Worm (Caenorhabditis elegans) whole organism, early embryonic: ENCODE data around the gene popl-5.

Experiments used
- B0310.2 ChIP-seq: sonication (generic microtip); optimal IDR thresholded peaks from 2 replicates; lab custom pipeline; 2016; ENCODE audit warnings: mild to moderate bottlenecking, missing genetic modification characterization, missing compliant biosample characterization
- F13C5.2 ChIP-seq: sonication (generic microtip); optimal IDR thresholded peaks from 2 replicates; lab custom pipeline; 2017; ENCODE audit warnings: mild to moderate bottlenecking, missing genetic modification characterization, inconsistent platforms, missing compliant biosample characterization
- aly-1 ChIP-seq: sonication (generic microtip); optimal IDR thresholded peaks from 2 replicates; lab custom pipeline; 2016; ENCODE audit warnings: missing genetic modification characterization, missing compliant biosample characterization
- ama-1 ChIP-seq: fragments of 150-350 bp; optimal IDR thresholded peaks from 2 replicates; lab custom pipeline; 2014
- ceh-36 ChIP-seq: sonication (generic microtip); optimal IDR thresholded peaks from 2 replicates; lab custom pipeline; 2016; ENCODE audit warnings: missing genetic modification characterization, inconsistent platforms, missing compliant biosample characterization
- flt-1 ChIP-seq: fragments of 200-800 bp; sonication (Bioruptor generic); IDR thresholded peaks from 2 replicates; pipeline ENCODE4 v1.3.6; 2022; ENCODE audit warnings: missing genetic modification characterization, missing compliant biosample characterization
- scrt-1 ChIP-seq: fragments of 200-800 bp; sonication (Bioruptor generic); IDR thresholded peaks from 2 replicates; pipeline ENCODE4 v1.3.6; 2022; ENCODE audit warnings: missing genetic modification characterization, missing compliant biosample characterization
- tbx-11 ChIP-seq: fragments of 200-800 bp; sonication (Bioruptor generic); IDR thresholded peaks from 2 replicates; pipeline ENCODE4 v1.3.6; 2022; ENCODE audit warnings: missing genetic modification characterization, missing compliant biosample characterization

DNA sequence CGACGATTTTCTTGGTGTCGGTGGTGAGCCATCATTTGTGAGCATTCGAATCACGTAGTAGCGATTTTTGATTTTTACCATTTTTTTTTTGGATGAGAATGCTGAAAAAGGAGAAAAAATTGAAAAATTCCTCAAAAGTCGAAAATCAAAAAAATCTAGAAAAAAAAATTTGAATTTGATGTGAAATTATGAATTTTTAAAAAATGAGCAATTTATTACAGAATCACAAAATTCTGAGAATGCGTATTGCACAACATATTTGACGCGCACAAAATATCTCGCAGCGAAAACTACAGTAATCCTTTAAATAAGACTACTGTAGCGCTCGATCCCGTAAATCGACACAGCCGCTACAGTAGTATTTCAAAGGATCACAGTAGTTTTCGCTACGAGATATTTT, at the start of gene popl-5:
- TF ChIP-seq flt-1 (GFP tag; lab: Robert Waterston, UW) (no peak), ama-1 (no peak), scrt-1 (no peak), tbx-11 (GFP tag; lab: Robert Waterston, UW) (no peak), F13C5.2 (tag; lab: Kevin White, UChicago) (no peak), ceh-36 (no peak), B0310.2 (tag; lab: Kevin White, UChicago) (no peak), aly-1 (no peak)
